Fruit fly (Drosophila melanogaster) whole organism, embryonic: ENCODE data around the gene Nprl3.

Experiments used
- B-H1 ChIP-seq: fragments of 200-800 bp; sonication (Bioruptor generic); IDR thresholded peaks from 3 replicates; pipeline ENCODE4 v1.3.6; 2022; ENCODE audit warnings: missing biosample characterization, missing genetic modification characterization
- CG10209 ChIP-seq: fragments of 200-800 bp; sonication (Bioruptor generic); optimal IDR thresholded peaks from 3 replicates; lab custom pipeline; 2017; ENCODE audit warnings: missing biosample characterization, mild to moderate bottlenecking, missing genetic modification characterization, missing genetic modification reagents
- CG13287 ChIP-seq: fragments of 200-800 bp; sonication (Bioruptor generic); IDR thresholded peaks from 2 replicates; pipeline ENCODE4 v1.3.6; 2022; ENCODE audit warnings: missing biosample characterization, missing genetic modification characterization; ENCODE audit not compliant: partially characterized antibody
- CG13894 ChIP-seq: fragments of 200-800 bp; sonication (Bioruptor generic); optimal IDR thresholded peaks from 3 replicates; lab custom pipeline; 2018; ENCODE audit warnings: missing biosample characterization, mild to moderate bottlenecking, missing genetic modification characterization, moderate library complexity
- CG14014 ChIP-seq: fragments of 200-800 bp; sonication (Bioruptor generic); IDR thresholded peaks from 2 replicates; pipeline ENCODE4 v1.3.6; 2022; ENCODE audit warnings: missing biosample characterization, missing genetic modification characterization
- CG14965 ChIP-seq: fragments of 200-800 bp; sonication (Bioruptor generic); optimal IDR thresholded peaks from 2 replicates; lab custom pipeline; 2016; ENCODE audit warnings: missing biosample characterization, missing genetic modification characterization, borderline replicate concordance
- CG15073 ChIP-seq: fragments of 200-800 bp; sonication (Bioruptor generic); optimal IDR thresholded peaks from 2 replicates; lab custom pipeline; 2016; ENCODE audit warnings: missing biosample characterization, missing genetic modification characterization
- CG17328 ChIP-seq: fragments of 200-800 bp; sonication (Bioruptor generic); IDR thresholded peaks from 2 replicates; pipeline ENCODE4 v1.3.6; 2022; ENCODE audit warnings: missing biosample characterization, missing genetic modification characterization
- CG17612 ChIP-seq: fragments of 200-800 bp; sonication (Bioruptor generic); IDR thresholded peaks from 2 replicates; pipeline ENCODE4 v1.3.6; 2022; ENCODE audit warnings: missing biosample characterization, missing genetic modification characterization
- CG18011 ChIP-seq: fragments of 200-800 bp; sonication (Bioruptor generic); optimal IDR thresholded peaks from 2 replicates; lab custom pipeline; 2017; ENCODE audit warnings: missing biosample characterization, missing genetic modification characterization, mild to moderate bottlenecking, moderate library complexity, missing genotype
- CG18599 ChIP-seq: fragments of 200-800 bp; sonication (Bioruptor generic); optimal IDR thresholded peaks from 3 replicates; lab custom pipeline; 2017; ENCODE audit warnings: missing biosample characterization, missing genetic modification characterization, mild to moderate bottlenecking, moderate library complexity, missing genetic modification reagents
- CG3163 ChIP-seq: fragments of 200-800 bp; sonication (Bioruptor generic); optimal IDR thresholded peaks from 3 replicates; lab custom pipeline; 2016; ENCODE audit warnings: missing biosample characterization, missing genetic modification characterization
- CG32767 ChIP-seq: fragments of 200-800 bp; sonication (Bioruptor generic); IDR thresholded peaks from 2 replicates; pipeline ENCODE4 v1.3.6; 2022; ENCODE audit warnings: missing biosample characterization, missing genetic modification characterization
- CG6683 ChIP-seq: fragments of 200-800 bp; sonication (Bioruptor generic); optimal IDR thresholded peaks from 2 replicates; lab custom pipeline; 2017; ENCODE audit warnings: missing biosample characterization, mild to moderate bottlenecking, missing genetic modification characterization, missing genetic modification reagents
- CG8281 ChIP-seq: fragments of 200-800 bp; sonication (Bioruptor generic); optimal IDR thresholded peaks from 2 replicates; lab custom pipeline; 2018; ENCODE audit warnings: missing biosample characterization, mild to moderate bottlenecking, missing genetic modification characterization, moderate library complexity
- CG9437 ChIP-seq: fragments of 200-800 bp; sonication (Bioruptor generic); optimal IDR thresholded peaks from 2 replicates; lab custom pipeline; 2018; ENCODE audit warnings: missing biosample characterization, mild to moderate bottlenecking, missing genetic modification characterization
- CG9797 ChIP-seq: fragments of 200-800 bp; sonication (Bioruptor generic); optimal IDR thresholded peaks from 3 replicates; lab custom pipeline; 2018; ENCODE audit warnings: missing biosample characterization, mild to moderate bottlenecking, missing genetic modification characterization
- Doc3 ChIP-seq: fragments of 200-800 bp; sonication (Bioruptor generic); IDR thresholded peaks from 3 replicates; pipeline ENCODE4 v1.3.6; 2022; ENCODE audit warnings: missing biosample characterization, missing genetic modification characterization; ENCODE audit not compliant: partially characterized antibody
- Dref ChIP-seq: fragments of 200-800 bp; sonication (Bioruptor generic); IDR thresholded peaks from 2 replicates; pipeline ENCODE4 v1.3.6; 2022; ENCODE audit warnings: missing biosample characterization, missing genetic modification characterization
- Elba2 ChIP-seq: fragments of 200-800 bp; sonication (Bioruptor generic); optimal IDR thresholded peaks from 3 replicates; lab custom pipeline; 2016; ENCODE audit warnings: missing biosample characterization, missing genetic modification characterization
- H15 ChIP-seq: fragments of 200-800 bp; sonication (Bioruptor generic); IDR thresholded peaks from 3 replicates; pipeline ENCODE4 v1.3.6; 2022; ENCODE audit warnings: missing biosample characterization, missing genetic modification characterization
- Hsf ChIP-seq: fragments of 200-800 bp; sonication (Bioruptor generic); optimal IDR thresholded peaks from 3 replicates; lab custom pipeline; 2016; ENCODE audit warnings: missing biosample characterization, missing genetic modification characterization
- Mad ChIP-seq: fragments of 200-800 bp; sonication (Bioruptor generic); optimal IDR thresholded peaks from 2 replicates; lab custom pipeline; 2016; ENCODE audit warnings: missing biosample characterization, missing genetic modification characterization
- NK7.1 ChIP-seq: fragments of 200-800 bp; sonication (Bioruptor generic); optimal IDR thresholded peaks from 3 replicates; lab custom pipeline; 2016; ENCODE audit warnings: missing biosample characterization, missing genetic modification characterization
- Sox100B ChIP-seq: fragments of 200-800 bp; sonication (Bioruptor generic); optimal IDR thresholded peaks from 3 replicates; lab custom pipeline; 2018; ENCODE audit warnings: missing biosample characterization, mild to moderate bottlenecking, missing genetic modification characterization
- Stat92E ChIP-seq, 3 experiments: fragments of >200 bp in 2 of 3; fragments of 200-800 bp in 1 of 3; sonication (Bioruptor generic) in 1 of 3; optimal IDR thresholded peaks; 2 replicates each; lab custom pipeline; 2017 to 2019; ENCODE audit warnings: missing biosample characterization in 3 of 3, missing genetic modification characterization in 3 of 3, mild to moderate bottlenecking in 1 of 3, moderate library complexity in 1 of 3
- Taf1 ChIP-seq: fragments of 200-800 bp; sonication (Bioruptor generic); IDR thresholded peaks from 2 replicates; pipeline ENCODE4 v1.3.6; 2022; ENCODE audit warnings: missing biosample characterization, missing genetic modification characterization
- Tbp ChIP-seq: fragments of >200 bp; optimal IDR thresholded peaks from 2 replicates; lab custom pipeline; 2018; ENCODE audit warnings: missing biosample characterization, missing genetic modification characterization
- az2 ChIP-seq: fragments of 200-800 bp; sonication (Bioruptor generic); optimal IDR thresholded peaks from 3 replicates; lab custom pipeline; 2016; ENCODE audit warnings: missing biosample characterization, missing genetic modification characterization
- cato ChIP-seq: fragments of 200-800 bp; sonication (Bioruptor generic); optimal IDR thresholded peaks from 2 replicates; lab custom pipeline; 2016; ENCODE audit warnings: missing biosample characterization, missing genetic modification characterization, borderline replicate concordance
- dati ChIP-seq: fragments of 200-800 bp; sonication (Bioruptor generic); IDR thresholded peaks from 2 replicates; pipeline ENCODE4 v1.3.6; 2022; ENCODE audit warnings: missing biosample characterization, missing genetic modification characterization
- dpn ChIP-seq, 2 experiments: fragments of 200-800 bp; sonication (Bioruptor generic); optimal IDR thresholded peaks; 3 replicates each; lab custom pipeline; 2016; ENCODE audit warnings: missing biosample characterization in 2 of 2, missing genetic modification characterization in 2 of 2
- esg ChIP-seq: fragments of 200-800 bp; sonication (Bioruptor generic); conservative IDR thresholded peaks from 2 replicates; pipeline ENCODE4 v1.3.6; 2022; ENCODE audit warnings: missing biosample characterization, missing genetic modification characterization
- eyg ChIP-seq: fragments of 200-800 bp; sonication (Bioruptor generic); optimal IDR thresholded peaks from 3 replicates; lab custom pipeline; 2016; ENCODE audit warnings: missing biosample characterization, missing genetic modification characterization
- fd102C ChIP-seq: fragments of 200-800 bp; sonication (Bioruptor generic); optimal IDR thresholded peaks from 2 replicates; lab custom pipeline; 2018; ENCODE audit warnings: missing biosample characterization, mild to moderate bottlenecking, missing genetic modification characterization, moderate library complexity
- fd3F ChIP-seq: fragments of 200-800 bp; sonication (Bioruptor generic); optimal IDR thresholded peaks from 2 replicates; lab custom pipeline; 2018; ENCODE audit warnings: missing biosample characterization, mild to moderate bottlenecking, missing genetic modification characterization, moderate library complexity
- fd96Cb ChIP-seq: fragments of 200-800 bp; sonication (Bioruptor generic); optimal IDR thresholded peaks from 2 replicates; lab custom pipeline; 2018; ENCODE audit warnings: missing biosample characterization, mild to moderate bottlenecking, missing genetic modification characterization, moderate library complexity
- gcm2 ChIP-seq: fragments of 200-800 bp; sonication (Bioruptor generic); optimal IDR thresholded peaks from 2 replicates; lab custom pipeline; 2016; ENCODE audit warnings: missing biosample characterization, missing genetic modification characterization
- ham ChIP-seq: fragments of 200-800 bp; sonication (Bioruptor generic); IDR thresholded peaks from 2 replicates; pipeline ENCODE4 v1.3.6; 2022; ENCODE audit warnings: missing biosample characterization, missing genetic modification characterization
- hb ChIP-seq: fragments of 200-800 bp; sonication (Bioruptor generic); IDR thresholded peaks from 3 replicates; pipeline ENCODE4 v1.3.6; 2022; ENCODE audit warnings: missing biosample characterization, missing genetic modification characterization; ENCODE audit not compliant: partially characterized antibody
- phol ChIP-seq: fragments of 200-800 bp; sonication (Bioruptor generic); optimal IDR thresholded peaks from 3 replicates; lab custom pipeline; 2018; ENCODE audit warnings: missing biosample characterization, mild to moderate bottlenecking, missing genetic modification characterization, moderate library complexity
- seq ChIP-seq: fragments of 200-800 bp; sonication (Bioruptor generic); IDR thresholded peaks from 2 replicates; pipeline ENCODE4 v1.3.6; 2022; ENCODE audit warnings: missing biosample characterization, missing genetic modification characterization
- slou ChIP-seq: fragments of 200-800 bp; sonication (Bioruptor generic); optimal IDR thresholded peaks from 3 replicates; lab custom pipeline; 2016; ENCODE audit warnings: missing biosample characterization, missing genetic modification characterization
- so ChIP-seq: fragments of 200-800 bp; sonication (Bioruptor generic); IDR thresholded peaks from 3 replicates; pipeline ENCODE4 v1.3.6; 2022; ENCODE audit warnings: missing biosample characterization, missing genetic modification characterization
- sob ChIP-seq: fragments of 200-800 bp; sonication (Bioruptor generic); IDR thresholded peaks from 2 replicates; pipeline ENCODE4 v1.3.6; 2022; ENCODE audit warnings: missing biosample characterization, missing genetic modification characterization
- twi ChIP-seq: fragments of 200-800 bp; optimal IDR thresholded peaks from 2 replicates; lab custom pipeline; 2019; ENCODE audit warnings: missing biosample characterization, mild to moderate bottlenecking, missing genetic modification characterization, moderate library complexity
- vvl ChIP-seq: fragments of 200-800 bp; sonication (Bioruptor generic); IDR thresholded peaks from 2 replicates; pipeline ENCODE4 v1.3.6; 2022; ENCODE audit warnings: missing biosample characterization, missing genetic modification characterization
- wor ChIP-seq: fragments of 200-800 bp; sonication (Bioruptor generic); IDR thresholded peaks from 2 replicates; pipeline ENCODE4 v1.3.6; 2022; ENCODE audit warnings: missing biosample characterization, missing genetic modification characterization
- yki ChIP-seq: fragments of >200 bp; optimal IDR thresholded peaks from 3 replicates; lab custom pipeline; 2018

Nprl3 gene

dm6 chr3L:14001658-14002523 is at the start of gene Nprl3, which contains the start of gene upSET (continued):
- no peak for TF ChIP-seq az2 (GFP tag; lab: Kevin White, UChicago)
- no peak for TF ChIP-seq Mad
- no peak for TF ChIP-seq Stat92E (GFP tag; optimal IDR thresholded peaks at IDR 0.05; lab: Kevin White, UChicago)
- TF ChIP-seq ham: no peak
- no peak for TF ChIP-seq CG9437 (GFP tag; lab: Kevin White, UChicago)
- no peak for TF ChIP-seq fd96Cb (tag; lab: Kevin White, UChicago)
- TF ChIP-seq phol (tag; lab: Kevin White, UChicago): peak; percentile 52
- TF ChIP-seq fd102C (GFP tag; lab: Kevin White, UChicago): no peak
- no peak for TF ChIP-seq yki (lab: Kevin White, UChicago)
- TF ChIP-seq vvl (GFP tag; lab: Robert Waterston, UW): 0 out of 2 replicates have a peak, but pooled peaks have one; percentile 2
- no peak for TF ChIP-seq CG3163 (GFP tag; lab: Kevin White, UChicago)
- peak; percentile 20 for TF ChIP-seq Hsf (GFP tag; lab: Kevin White, UChicago)
- TF ChIP-seq gcm2: no peak
- peak; percentile 68 for TF ChIP-seq Dref
- peak; percentile 80 for TF ChIP-seq Doc3 (GFP tag; lab: Robert Waterston, UW)
- TF ChIP-seq hb: peak; percentile 83
- TF ChIP-seq H15 (GFP tag; lab: Robert Waterston, UW): no peak
- no peak for TF ChIP-seq so (GFP tag; lab: Robert Waterston, UW)
- TF ChIP-seq sob (GFP tag; lab: Robert Waterston, UW): no peak
- TF ChIP-seq CG6683 (GFP tag; lab: Kevin White, UChicago): no peak
- TF ChIP-seq dati (GFP tag; lab: Robert Waterston, UW): no peak
- no peak for TF ChIP-seq CG14965 (GFP tag; lab: Kevin White, UChicago)
- TF ChIP-seq cato (GFP tag; lab: Kevin White, UChicago): no peak
- TF ChIP-seq esg (GFP tag; lab: Robert Waterston, UW): no peak
- no peak for TF ChIP-seq Taf1 (GFP tag; lab: Robert Waterston, UW)
- TF ChIP-seq CG17328 (GFP tag; lab: Robert Waterston, UW): no peak
- no peak for TF ChIP-seq wor
- no peak for TF ChIP-seq CG8281 (tag; lab: Kevin White, UChicago)
- TF ChIP-seq dpn (GFP tag; optimal IDR thresholded peaks at IDR 0.05; lab: Kevin White, UChicago): no peak
- no peak for TF ChIP-seq CG18599 (GFP tag; lab: Kevin White, UChicago)
- TF ChIP-seq CG15073 (GFP tag; lab: Kevin White, UChicago): no peak
- peak; percentile 87 for TF ChIP-seq Elba2 (GFP tag; lab: Kevin White, UChicago)
- peak; percentile 4 for TF ChIP-seq CG13894
- no peak for TF ChIP-seq CG17612 (GFP tag; lab: Robert Waterston, UW)
- no peak for TF ChIP-seq seq (GFP tag; lab: Robert Waterston, UW)
- TF ChIP-seq Tbp (GFP tag; lab: Kevin White, UChicago): no peak
- TF ChIP-seq B-H1 (GFP tag; lab: Robert Waterston, UW): no peak
- no peak for TF ChIP-seq NK7.1 (GFP tag; lab: Kevin White, UChicago)
- TF ChIP-seq Sox100B (GFP tag; lab: Kevin White, UChicago): peak; percentile 8
- TF ChIP-seq twi (tag; lab: Kevin White, UChicago): no peak
- TF ChIP-seq eyg: no peak
- TF ChIP-seq fd3F: no peak
- peak; percentile 88 for TF ChIP-seq CG13287 (GFP tag; lab: Robert Waterston, UW)
- no peak for TF ChIP-seq CG14014
- TF ChIP-seq slou: no peak
- no peak for TF ChIP-seq CG18011
- no peak for TF ChIP-seq CG32767 (GFP tag; lab: Robert Waterston, UW)
- TF ChIP-seq CG10209 (GFP tag; lab: Kevin White, UChicago): no peak
- peak; percentile 98 for TF ChIP-seq CG9797 (GFP tag; lab: Kevin White, UChicago)
